Worm (Caenorhabditis elegans): ENCODE results near the gene lec-6.

DNA sequence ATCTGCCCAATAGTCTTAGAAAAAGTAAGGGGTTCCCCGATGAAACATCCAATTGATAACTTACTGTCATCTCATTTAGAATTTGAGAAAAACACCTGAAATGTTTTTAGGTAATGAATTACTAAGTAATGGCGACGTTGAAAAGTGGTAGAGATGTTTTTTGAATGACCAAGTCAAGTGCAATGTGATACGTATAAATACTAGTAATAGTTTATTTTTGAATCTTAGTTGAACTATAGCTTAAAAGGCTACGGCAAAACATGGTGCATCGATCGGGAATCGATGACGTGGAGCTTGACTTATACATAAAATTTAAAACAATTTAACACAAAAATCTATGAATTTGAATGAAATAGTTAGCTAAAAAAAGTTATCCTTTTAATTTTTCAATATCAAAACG, 9.4 kb upstream of the lec-6 start, which contains the start of gene best-17:
- TF ChIP-seq unc-62 (GFP tag; optimal IDR thresholded peaks at IDR 0.05) (no peak), pha-4 (tag; optimal IDR thresholded peaks at IDR 0.05) (no peak), pqm-1 (tag; optimal IDR thresholded peaks at IDR 0.05) (no peak), egl-27 (tag; optimal IDR thresholded peaks at IDR 0.05) (no peak), zag-1 (tag; optimal IDR thresholded peaks at IDR 0.05) (no peak)

All from whole organism, L3 larva.